Worm (Caenorhabditis elegans) whole organism, L4 larva: ENCODE measurements around the gene obr-2.

Experiments used
- dpl-1 ChIP-seq: fragments of 150-350 bp; optimal IDR thresholded peaks from 2 replicates; lab custom pipeline; 2014; ENCODE audit warnings: missing biosample characterization, missing genetic modification reagents, missing genetic modification characterization
- mep-1 ChIP-seq: fragments of 150-350 bp; sonication (generic microtip); optimal IDR thresholded peaks from 3 replicates; lab custom pipeline; 2014; ENCODE audit warnings: missing biosample characterization, missing genetic modification characterization
- nhr-237 ChIP-seq: sonication (generic microtip); optimal IDR thresholded peaks from 2 replicates; lab custom pipeline; 2017; ENCODE audit warnings: missing biosample characterization, missing genetic modification characterization

DNA sequence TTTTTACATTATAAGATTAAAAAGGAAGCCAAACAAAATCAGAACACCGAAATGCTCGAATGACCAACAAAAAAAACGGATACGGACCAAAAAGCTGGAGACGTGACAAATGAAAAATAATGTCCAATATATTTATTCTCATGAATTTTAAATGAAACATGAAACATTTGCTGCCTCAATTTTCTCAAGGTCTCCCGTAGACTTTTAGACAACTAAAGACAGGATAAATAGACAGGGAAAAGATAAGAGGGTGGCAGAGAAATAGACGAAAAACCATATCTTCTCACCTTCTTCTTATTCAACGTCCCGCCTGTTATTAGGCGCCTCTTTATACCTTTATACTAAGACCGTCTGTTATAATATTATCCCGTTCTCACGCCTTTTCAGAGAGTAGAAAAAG lies 1.7 kb upstream of the obr-2 start:
- no peak for TF ChIP-seq nhr-237 (tag; lab: Kevin White, UChicago)
- TF ChIP-seq mep-1 (tag; lab: Kevin White, UChicago): no peak
- no peak for TF ChIP-seq dpl-1
